Worm (Caenorhabditis elegans): ENCODE measurements around the gene Y73B6BL.29.

- TF ChIP-seq him-1 (tag; optimal IDR thresholded peaks at IDR 0.05) = no peak
- no peak for TF ChIP-seq dao-5 (tag; optimal IDR thresholded peaks at IDR 0.05)
- no peak for TF ChIP-seq W03F9.2 (tag; optimal IDR thresholded peaks at IDR 0.05)
These were observed 20.0 kb upstream of the Y73B6BL.29 start, which contains the start of gene srv-26 for ce11 chrIV:6301764-6302163.

All from whole organism, L4/young adult.